Worm (Caenorhabditis elegans) whole organism, late embryonic: ENCODE data around the gene Y49F6B.2.
A peak's percentile ranks its signal among the peaks of the same experiment; 100 is the strongest.
"Not testable (repeated sequence)": the region's sequence is repeated elsewhere in the genome, so short reads cannot be mapped to it uniquely, and the experiment has no call there.

Source experiments
- C08G9.2 ChIP-seq: sonication (generic microtip); optimal IDR thresholded peaks from 2 replicates; lab custom pipeline; 2016; ENCODE audit warnings: mild to moderate bottlenecking, missing genetic modification characterization, moderate library complexity, missing compliant biosample characterization
- F13H6.1 ChIP-seq: sonication (generic microtip); optimal IDR thresholded peaks from 2 replicates; lab custom pipeline; 2016; ENCODE audit warnings: missing genetic modification characterization, missing compliant biosample characterization
- K02D7.2 ChIP-seq: sonication (generic microtip); optimal IDR thresholded peaks from 2 replicates; lab custom pipeline; 2017; ENCODE audit warnings: mild to moderate bottlenecking, missing genetic modification characterization, missing compliant biosample characterization
- ama-1 ChIP-seq: fragments of 150-350 bp; optimal IDR thresholded peaks from 2 replicates; lab custom pipeline; 2014
- ceh-14 ChIP-seq: sonication (generic microtip); optimal IDR thresholded peaks from 2 replicates; lab custom pipeline; 2016; ENCODE audit warnings: missing genotype, missing genetic modification characterization, missing compliant biosample characterization
- ceh-18 ChIP-seq: sonication (generic microtip); optimal IDR thresholded peaks from 2 replicates; lab custom pipeline; 2016; ENCODE audit warnings: missing genetic modification characterization, missing compliant biosample characterization
- ceh-19 ChIP-seq: fragments of 200-800 bp; sonication (Bioruptor generic); optimal IDR thresholded peaks from 2 replicates; lab custom pipeline; 2018; ENCODE audit warnings: mild to moderate bottlenecking, missing genetic modification characterization, missing compliant biosample characterization
- ceh-22 ChIP-seq: sonication (generic microtip); optimal IDR thresholded peaks from 2 replicates; lab custom pipeline; 2017; ENCODE audit warnings: missing biosample characterization, missing genetic modification characterization
- ceh-45 ChIP-seq: fragments of 200-800 bp; sonication (Bioruptor generic); IDR thresholded peaks from 2 replicates; pipeline ENCODE4 v1.3.6; 2022; ENCODE audit warnings: missing genetic modification reagents, missing genetic modification characterization, missing compliant biosample characterization
- ceh-48 ChIP-seq: sonication (generic microtip); optimal IDR thresholded peaks from 2 replicates; lab custom pipeline; 2016; ENCODE audit warnings: missing genetic modification characterization, inconsistent platforms, missing compliant biosample characterization
- ceh-6 ChIP-seq: fragments of 200-800 bp; sonication (Bioruptor generic); optimal IDR thresholded peaks from 2 replicates; lab custom pipeline; 2018; ENCODE audit warnings: mild to moderate bottlenecking, missing genetic modification characterization, missing compliant biosample characterization
- dmd-4 ChIP-seq: sonication (generic microtip); optimal IDR thresholded peaks from 2 replicates; lab custom pipeline; 2016; ENCODE audit warnings: borderline replicate concordance, missing genetic modification characterization, missing compliant biosample characterization
- elt-2 ChIP-seq: sonication (generic microtip); optimal IDR thresholded peaks from 2 replicates; lab custom pipeline; 2016; ENCODE audit warnings: missing genetic modification reagents, missing genetic modification characterization, missing compliant biosample characterization
- elt-4 ChIP-seq: sonication (generic microtip); optimal IDR thresholded peaks from 2 replicates; lab custom pipeline; 2016; ENCODE audit warnings: missing genetic modification characterization, missing compliant biosample characterization
- fkh-10 ChIP-seq: fragments of 150-350 bp; optimal IDR thresholded peaks from 2 replicates; lab custom pipeline; 2014; ENCODE audit warnings: missing biosample characterization, missing genetic modification reagents, missing genetic modification characterization
- fkh-6 ChIP-seq: sonication (generic microtip); optimal IDR thresholded peaks from 2 replicates; lab custom pipeline; 2016; ENCODE audit warnings: missing genetic modification characterization, missing compliant biosample characterization
- gmeb-2 ChIP-seq: sonication (generic microtip); optimal IDR thresholded peaks from 2 replicates; lab custom pipeline; 2016; ENCODE audit warnings: missing genetic modification characterization, inconsistent platforms, missing compliant biosample characterization
- hlh-13 ChIP-seq: fragments of 200-800 bp; sonication (Bioruptor generic); optimal IDR thresholded peaks from 2 replicates; lab custom pipeline; 2018; ENCODE audit warnings: mild to moderate bottlenecking, missing genetic modification characterization, missing compliant biosample characterization
- hlh-30 ChIP-seq: sonication (generic microtip); optimal IDR thresholded peaks from 2 replicates; lab custom pipeline; 2017; ENCODE audit warnings: antibody characterized with exemption, missing genetic modification characterization, missing compliant biosample characterization; ENCODE audit not compliant: insufficient read depth
- hlh-8 ChIP-seq: sonication (generic microtip); optimal IDR thresholded peaks from 2 replicates; lab custom pipeline; 2016; ENCODE audit warnings: missing genotype, missing genetic modification characterization, missing compliant biosample characterization
- madf-2 ChIP-seq: sonication (generic microtip); optimal IDR thresholded peaks from 2 replicates; lab custom pipeline; 2017; ENCODE audit warnings: missing genetic modification characterization, missing compliant biosample characterization
- mec-3 ChIP-seq: sonication (generic microtip); optimal IDR thresholded peaks from 2 replicates; lab custom pipeline; 2016; ENCODE audit warnings: borderline replicate concordance, missing genetic modification characterization, missing compliant biosample characterization
- nhr-11 ChIP-seq: fragments of 150-350 bp; optimal IDR thresholded peaks from 2 replicates; lab custom pipeline; 2014; ENCODE audit warnings: missing biosample characterization, missing genetic modification characterization
- pag-3 ChIP-seq: sonication (generic microtip); optimal IDR thresholded peaks from 2 replicates; lab custom pipeline; 2016; ENCODE audit warnings: missing compliant biosample characterization, missing genetic modification characterization, borderline replicate concordance
- pat-9 ChIP-seq: fragments of 200-800 bp; sonication (Bioruptor generic); optimal IDR thresholded peaks from 2 replicates; lab custom pipeline; 2018; ENCODE audit warnings: mild to moderate bottlenecking, missing genetic modification characterization, moderate library complexity, missing compliant biosample characterization
- sdc-2 ChIP-seq: sonication (generic microtip); optimal IDR thresholded peaks from 2 replicates; lab custom pipeline; 2016; ENCODE audit warnings: missing genotype, missing genetic modification characterization, missing compliant biosample characterization
- sox-2 ChIP-seq: fragments of 200-800 bp; sonication (Bioruptor generic); IDR thresholded peaks from 2 replicates; pipeline ENCODE4 v1.3.6; 2022; ENCODE audit warnings: missing genetic modification reagents, missing genetic modification characterization, missing compliant biosample characterization
- syd-9 ChIP-seq: sonication (generic microtip); optimal IDR thresholded peaks from 2 replicates; lab custom pipeline; 2016; ENCODE audit warnings: mild to moderate bottlenecking, missing genetic modification characterization, moderate library complexity, missing compliant biosample characterization
- ttx-3 ChIP-seq: sonication (generic microtip); optimal IDR thresholded peaks from 2 replicates; lab custom pipeline; 2016; ENCODE audit warnings: missing genetic modification reagents, missing genetic modification characterization, missing compliant biosample characterization
- unc-3 ChIP-seq, 2 experiments: fragments of 200-800 bp in 1 of 2; sonication (Bioruptor generic) in 1 of 2; sonication (generic microtip) in 1 of 2; conservative IDR thresholded peaks in 1 of 2; optimal IDR thresholded peaks in 1 of 2; 2 replicates each; pipeline versions ENCODE4 v1.3.6 to Lab custom; 2016 to 2022; ENCODE audit warnings: missing compliant biosample characterization in 2 of 2, missing genetic modification characterization in 2 of 2, missing genetic modification reagents in 1 of 2
- unc-55 ChIP-seq: sonication (generic microtip); optimal IDR thresholded peaks from 2 replicates; lab custom pipeline; 2017; ENCODE audit warnings: missing biosample characterization, missing genetic modification reagents, missing genetic modification characterization
- unc-86 ChIP-seq: sonication (generic microtip); optimal IDR thresholded peaks from 2 replicates; lab custom pipeline; 2016; ENCODE audit warnings: missing genetic modification characterization, missing compliant biosample characterization
- ztf-16 ChIP-seq: sonication (generic microtip); optimal IDR thresholded peaks from 2 replicates; lab custom pipeline; 2017; ENCODE audit warnings: missing genetic modification characterization, missing compliant biosample characterization

Gene Y49F6B.2

ce11 chrII:3482231-3482630 lies 20.5 kb upstream of the Y49F6B.2 start, which contains the start of gene smu-2 (continued):
- TF ChIP-seq ceh-45 (GFP tag; lab: Robert Waterston, UW) (peak; percentile 50; the same call in 1 of the 2 replicates), nhr-11 (tag; lab: Kevin White, UChicago) (no peak), ama-1 (no peak), ceh-48 (tag; lab: Kevin White, UChicago) (peak; percentile 7), F13H6.1 (tag; lab: Kevin White, UChicago) (no peak), ceh-19 (GFP tag; lab: Kevin White, UChicago) (no peak), hlh-8 (tag; lab: Kevin White, UChicago) (peak; percentile 42), madf-2 (tag; lab: Kevin White, UChicago) (no peak), ztf-16 (tag; lab: Kevin White, UChicago) (no peak), unc-3 (GFP tag; conservative IDR thresholded peaks at IDR 0.05; lab: Robert Waterston, UW) (0 out of 2 replicates have a peak, but pooled peaks have one; percentile 9), unc-3 (tag; optimal IDR thresholded peaks at IDR 0.05; lab: Kevin White, UChicago) (no peak), ceh-6 (no peak), sdc-2 (no peak), sox-2 (GFP tag; lab: Robert Waterston, UW) (no peak), unc-86 (tag; lab: Kevin White, UChicago) (peak; percentile 47), ceh-14 (tag; lab: Kevin White, UChicago) (peak; percentile 82)

DNA sequence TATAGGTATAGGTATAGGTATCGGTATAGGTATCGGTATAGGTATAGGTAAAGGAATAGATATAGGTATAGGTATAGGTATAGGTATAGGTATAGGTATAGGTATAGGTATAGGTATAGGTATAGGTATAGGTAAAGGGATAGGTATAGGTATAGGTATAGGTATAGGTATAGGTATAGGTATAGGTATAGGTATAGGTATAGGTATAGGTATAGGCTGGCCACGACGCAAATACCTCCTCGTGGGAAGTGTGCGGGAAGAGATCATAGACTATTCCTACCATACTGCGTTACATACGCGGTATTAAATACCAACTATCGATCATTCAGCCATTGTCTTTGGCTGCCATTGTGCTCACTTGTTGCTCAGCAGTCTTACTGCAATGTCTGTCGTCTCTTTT lies 12.0 kb upstream of the Y49F6B.2 start, which contains the start of gene fbxb-112:
fbxb-112 (plus strand) TSS at position 301 of the 400 bp plus-strand sequence.
- TF ChIP-seq ceh-18; syd-9; unc-55 (GFP tag; lab: Kevin White, UChicago): not testable (repeated sequence)

ce11 chrII:3499386-3499785 lies 3.4 kb upstream of the Y49F6B.2 start, which contains the start of gene Y49F6B.9:
Gene Y49F6B.9, minus strand, starts transcription at chrII:3499387.
- TF ChIP-seq elt-2 (tag; lab: Kevin White, UChicago): peak; percentile 35
- TF ChIP-seq mec-3 (tag; lab: Kevin White, UChicago): no peak

- TF ChIP-seq madf-2 (tag; lab: Kevin White, UChicago): no peak
- TF ChIP-seq syd-9: no peak
- TF ChIP-seq C08G9.2 (tag; lab: Kevin White, UChicago): peak; percentile 14
Observed at ce11 chrII:3500373-3500772, 2.4 kb upstream of the Y49F6B.2 start.

- 0 out of 2 replicates have a peak, but pooled peaks have one; percentile 6 for TF ChIP-seq ceh-45 (GFP tag; lab: Robert Waterston, UW)
- no peak for TF ChIP-seq ceh-22
Observed at ce11 chrII:3502011-3502410, 757 bp upstream of the Y49F6B.2 start.

DNA sequence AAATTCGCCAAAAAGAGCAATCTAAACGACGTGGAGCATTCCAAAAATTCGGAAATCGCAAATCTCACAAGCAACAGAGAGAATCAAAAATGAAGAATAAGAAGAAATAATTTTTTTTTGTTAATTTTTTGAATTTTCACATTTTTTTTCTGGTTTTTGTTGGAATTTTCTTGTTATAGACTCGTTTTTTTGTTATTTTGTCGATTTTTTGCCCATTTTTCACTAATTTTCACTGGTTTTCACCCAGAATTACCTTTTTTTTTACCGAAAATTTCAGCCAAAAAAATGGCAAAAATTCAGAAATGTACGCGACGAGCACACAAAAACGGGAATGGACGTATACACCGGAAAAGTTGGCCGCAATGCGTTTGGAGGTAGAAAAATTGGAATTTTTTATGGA lies 1.9 kb downstream of the Y49F6B.2 start, which contains the start of gene cyh-1:
cyh-1 (plus strand) TSS at position 301 of the 400 bp plus-strand sequence.
- no peak for TF ChIP-seq elt-2 (tag; lab: Kevin White, UChicago)
- TF ChIP-seq hlh-30 (tag; lab: Kevin White, UChicago): no peak
- no peak for TF ChIP-seq pat-9
- TF ChIP-seq hlh-13: no peak
- TF ChIP-seq gmeb-2 (tag; lab: Kevin White, UChicago): no peak
- no peak for TF ChIP-seq fkh-6 (tag; lab: Kevin White, UChicago)
- no peak for TF ChIP-seq fkh-10
- TF ChIP-seq K02D7.2 (tag; lab: Kevin White, UChicago): no peak
- TF ChIP-seq hlh-8 (tag; lab: Kevin White, UChicago): no peak
- no peak for TF ChIP-seq dmd-4 (tag; lab: Kevin White, UChicago)
- TF ChIP-seq pag-3 (tag; lab: Kevin White, UChicago): no peak
- TF ChIP-seq elt-4 (tag; lab: Kevin White, UChicago): no peak
- no peak for TF ChIP-seq ceh-18
- no peak for TF ChIP-seq ceh-19 (GFP tag; lab: Kevin White, UChicago)
- no peak for TF ChIP-seq ttx-3 (tag; lab: Kevin White, UChicago)
